Worm (Caenorhabditis elegans) whole organism, L1 larva: ENCODE data around the gene T26C5.3.

ENCODE experiments used
- C16A3.4 ChIP-seq: fragments of 150-350 bp; optimal IDR thresholded peaks from 2 replicates; lab custom pipeline; 2014; ENCODE audit warnings: missing biosample characterization, missing genetic modification characterization
- F16B12.6 ChIP-seq: fragments of 150-350 bp; optimal IDR thresholded peaks from 2 replicates; lab custom pipeline; 2014; ENCODE audit warnings: missing biosample characterization, missing genetic modification characterization
- Y116A8C.19 ChIP-seq: sonication (generic microtip); optimal IDR thresholded peaks from 2 replicates; lab custom pipeline; 2016; ENCODE audit warnings: missing compliant biosample characterization, missing genetic modification characterization, borderline replicate concordance
- ama-1 ChIP-seq: fragments of 150-350 bp; optimal IDR thresholded peaks from 2 replicates; lab custom pipeline; 2014
- ceh-63 ChIP-seq: fragments of 200-800 bp; sonication (Bioruptor generic); optimal IDR thresholded peaks from 2 replicates; lab custom pipeline; 2018; ENCODE audit warnings: mild to moderate bottlenecking, missing genetic modification characterization, missing compliant biosample characterization
- ceh-8 ChIP-seq: fragments of 200-800 bp; sonication (Bioruptor generic); optimal IDR thresholded peaks from 2 replicates; lab custom pipeline; 2018; ENCODE audit warnings: mild to moderate bottlenecking, missing genetic modification characterization, moderate library complexity, missing compliant biosample characterization
- ceh-88 ChIP-seq: fragments of 200-800 bp; sonication (Bioruptor generic); IDR thresholded peaks from 2 replicates; pipeline ENCODE4 v1.3.6; 2022; ENCODE audit warnings: missing genetic modification characterization, missing compliant biosample characterization
- ces-1 ChIP-seq: fragments of 150-350 bp; optimal IDR thresholded peaks from 2 replicates; lab custom pipeline; 2014; ENCODE audit warnings: missing biosample characterization, missing genetic modification reagents, missing genetic modification characterization
- dsc-1 ChIP-seq: sonication (generic microtip); optimal IDR thresholded peaks from 2 replicates; lab custom pipeline; 2016; ENCODE audit warnings: mild to moderate bottlenecking, missing genetic modification characterization, missing compliant biosample characterization
- elt-3 ChIP-seq, 6 experiments: fragments of 150-350 bp in 1 of 6; sonication (generic microtip); optimal IDR thresholded peaks; 2 replicates each; lab custom pipeline; 2017 to 2018; ENCODE audit warnings: missing biosample characterization in 6 of 6, missing genetic modification characterization in 6 of 6, inconsistent platforms in 1 of 6
- ets-5 ChIP-seq: fragments of 200-800 bp; sonication (Bioruptor generic); IDR thresholded peaks from 2 replicates; pipeline ENCODE4 v1.3.6; 2022; ENCODE audit warnings: missing genetic modification characterization, missing compliant biosample characterization
- irx-1 ChIP-seq: sonication (generic microtip); optimal IDR thresholded peaks from 2 replicates; lab custom pipeline; 2016; ENCODE audit warnings: missing genetic modification characterization, missing compliant biosample characterization
- isw-1 ChIP-seq: fragments of 200-800 bp; sonication (Bioruptor generic); IDR thresholded peaks from 2 replicates; pipeline ENCODE4 v1.3.6; 2022; ENCODE audit warnings: missing genetic modification characterization, missing compliant biosample characterization
- lin-13 ChIP-seq: fragments of 150-350 bp; optimal IDR thresholded peaks from 2 replicates; lab custom pipeline; 2014; ENCODE audit warnings: missing biosample characterization, missing genetic modification reagents, missing genetic modification characterization
- lin-14 ChIP-seq: fragments of 200-800 bp; sonication (Bioruptor generic); optimal IDR thresholded peaks from 2 replicates; lab custom pipeline; 2018; ENCODE audit warnings: mild to moderate bottlenecking, missing genetic modification characterization, moderate library complexity, missing compliant biosample characterization
- lin-15B ChIP-seq: fragments of 150-350 bp; sonication (generic microtip); optimal IDR thresholded peaks from 3 replicates; lab custom pipeline; 2014; ENCODE audit warnings: missing biosample characterization, missing genetic modification characterization
- lin-35 ChIP-seq, 2 experiments: fragments of 150-350 bp; optimal IDR thresholded peaks; 2 replicates each; lab custom pipeline; 2014; ENCODE audit warnings: missing biosample characterization in 2 of 2, missing genetic modification characterization in 2 of 2, missing genetic modification reagents in 2 of 2
- lin-39 ChIP-seq: fragments of 150-350 bp; optimal IDR thresholded peaks from 2 replicates; lab custom pipeline; 2014; ENCODE audit warnings: missing biosample characterization, missing genetic modification reagents, missing genetic modification characterization
- lsy-2 ChIP-seq, 2 experiments: fragments of 150-350 bp; optimal IDR thresholded peaks; 2 replicates each; lab custom pipeline; 2014; ENCODE audit warnings: missing biosample characterization in 2 of 2, missing genetic modification characterization in 2 of 2
- mep-1 ChIP-seq: fragments of 150-350 bp; optimal IDR thresholded peaks from 2 replicates; lab custom pipeline; 2014; ENCODE audit warnings: missing biosample characterization, missing genetic modification characterization
- nhr-20 ChIP-seq: sonication (generic microtip); optimal IDR thresholded peaks from 2 replicates; lab custom pipeline; 2016; ENCODE audit warnings: mild to moderate bottlenecking, missing genetic modification characterization, missing compliant biosample characterization
- nhr-237 ChIP-seq: fragments of 150-350 bp; optimal IDR thresholded peaks from 2 replicates; lab custom pipeline; 2014; ENCODE audit warnings: missing biosample characterization, missing genetic modification characterization
- nhr-28 ChIP-seq: fragments of 150-350 bp; optimal IDR thresholded peaks from 2 replicates; lab custom pipeline; 2014; ENCODE audit warnings: missing biosample characterization, missing genetic modification characterization
- nhr-71 ChIP-seq: sonication (generic microtip); optimal IDR thresholded peaks from 2 replicates; lab custom pipeline; 2016; ENCODE audit warnings: mild to moderate bottlenecking, missing genetic modification characterization, moderate library complexity, missing compliant biosample characterization
- nhr-77 ChIP-seq: fragments of 150-350 bp; optimal IDR thresholded peaks from 2 replicates; lab custom pipeline; 2014; ENCODE audit warnings: missing biosample characterization, missing genetic modification characterization
- nhr-85 ChIP-seq: sonication (generic microtip); peaks from one replicate; lab custom pipeline; 2016; ENCODE audit warnings: missing genetic modification characterization, inconsistent platforms, missing compliant biosample characterization
- nhr-90 ChIP-seq: sonication (generic microtip); optimal IDR thresholded peaks from 2 replicates; lab custom pipeline; 2016; ENCODE audit warnings: mild to moderate bottlenecking, missing genetic modification characterization, missing compliant biosample characterization; ENCODE audit not compliant: poor library complexity
- pax-3 ChIP-seq: fragments of 200-800 bp; sonication (Bioruptor generic); optimal IDR thresholded peaks from 2 replicates; lab custom pipeline; 2018; ENCODE audit warnings: mild to moderate bottlenecking, missing genetic modification characterization, moderate library complexity, missing compliant biosample characterization
- pqm-1 ChIP-seq: sonication (generic microtip); optimal IDR thresholded peaks from 3 replicates; lab custom pipeline; 2017; ENCODE audit warnings: missing biosample characterization, missing genetic modification characterization
- rnt-1 ChIP-seq: sonication (generic microtip); optimal IDR thresholded peaks from 2 replicates; lab custom pipeline; 2016; ENCODE audit warnings: mild to moderate bottlenecking, missing genetic modification characterization, moderate library complexity, missing compliant biosample characterization
- snu-23 ChIP-seq: sonication (generic microtip); optimal IDR thresholded peaks from 2 replicates; lab custom pipeline; 2016; ENCODE audit warnings: missing genetic modification characterization, missing compliant biosample characterization
- sox-4 ChIP-seq: sonication (generic microtip); optimal IDR thresholded peaks from 2 replicates; lab custom pipeline; 2016; ENCODE audit warnings: missing genetic modification characterization, missing compliant biosample characterization
- sup-37 ChIP-seq: fragments of 200-800 bp; sonication (Bioruptor generic); optimal IDR thresholded peaks from 2 replicates; lab custom pipeline; 2018; ENCODE audit warnings: mild to moderate bottlenecking, missing genetic modification characterization, missing compliant biosample characterization
- tlp-1 ChIP-seq: fragments of 150-350 bp; optimal IDR thresholded peaks from 2 replicates; lab custom pipeline; 2014; ENCODE audit warnings: missing biosample characterization, missing genetic modification characterization
- unc-130 ChIP-seq: fragments of 150-350 bp; optimal IDR thresholded peaks from 2 replicates; lab custom pipeline; 2017; ENCODE audit warnings: missing biosample characterization, missing genetic modification characterization, inconsistent platforms
- unc-86 ChIP-seq: sonication (generic microtip); optimal IDR thresholded peaks from 2 replicates; lab custom pipeline; 2016; ENCODE audit warnings: missing genetic modification characterization, missing compliant biosample characterization

Gene T26C5.3

DNA sequence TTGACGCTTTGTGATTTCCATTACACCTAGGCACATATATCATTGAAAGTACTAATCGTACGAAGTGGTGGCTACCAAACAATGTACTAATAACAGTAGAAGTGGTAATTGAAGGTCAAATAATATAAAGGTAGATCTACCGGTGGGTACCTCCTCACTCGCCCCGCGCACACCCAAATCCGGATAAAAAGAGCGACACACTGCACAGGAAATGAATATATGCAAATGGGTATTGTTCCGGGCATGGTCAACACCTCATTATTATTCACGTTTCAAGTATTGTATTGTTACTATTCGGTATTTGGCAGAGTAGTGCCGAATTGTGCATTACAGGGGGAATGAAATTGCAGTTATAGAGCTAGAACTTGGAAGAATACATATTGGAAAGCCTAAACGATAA lies 29.9 kb downstream of the T26C5.3 start:
- no peak for TF ChIP-seq rnt-1 (tag; lab: Kevin White, UChicago)
- no peak for TF ChIP-seq irx-1 (tag; lab: Kevin White, UChicago)
- TF ChIP-seq ceh-63 (GFP tag; lab: Kevin White, UChicago): no peak
- TF ChIP-seq lin-15B (tag; lab: Kevin White, UChicago): no peak
- no peak for TF ChIP-seq dsc-1
- no peak for TF ChIP-seq Y116A8C.19 (tag; lab: Kevin White, UChicago)
- no peak for TF ChIP-seq ceh-8 (GFP tag; lab: Kevin White, UChicago)
- no peak for TF ChIP-seq pqm-1 (tag; lab: Kevin White, UChicago)
- no peak for TF ChIP-seq lsy-2 (tag; optimal IDR thresholded peaks at IDR 0.05; lab: Kevin White, UChicago)
- TF ChIP-seq nhr-20 (tag; lab: Kevin White, UChicago): no peak

DNA sequence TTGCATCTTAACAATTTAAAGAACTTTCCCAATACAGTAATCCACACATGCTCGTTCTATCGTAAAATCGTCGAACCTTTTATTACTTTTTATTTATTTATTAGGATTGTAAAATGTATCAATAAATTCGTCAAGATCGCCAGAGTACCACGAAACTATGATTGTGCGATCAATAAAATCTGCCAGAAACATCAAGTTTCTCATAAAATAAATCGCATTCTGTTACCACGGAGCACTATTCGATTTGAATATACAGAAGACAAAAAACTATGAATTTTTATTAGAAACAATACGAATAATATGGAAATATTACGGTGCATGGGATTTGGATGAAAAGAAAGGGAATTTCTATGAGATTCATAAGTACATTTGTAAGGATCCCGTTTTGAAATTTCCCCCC lies 30.4 kb downstream of the T26C5.3 start, which contains the start of gene C01G6.2:
Gene C01G6.2, plus strand, starts transcription at position 301 of the 400 bp plus-strand sequence.
- TF ChIP-seq nhr-90 (tag; lab: Kevin White, UChicago): no peak
- TF ChIP-seq ets-5 (GFP tag; lab: Robert Waterston, UW): no peak
- TF ChIP-seq lin-14 (GFP tag; lab: Kevin White, UChicago): no peak
- no peak for TF ChIP-seq C16A3.4
- TF ChIP-seq sup-37 (GFP tag; lab: Kevin White, UChicago): no peak
- no peak for TF ChIP-seq irx-1 (tag; lab: Kevin White, UChicago)
- TF ChIP-seq ama-1 (lab: Kevin White, UChicago): no peak
- no peak for TF ChIP-seq elt-3 (tag; optimal IDR thresholded peaks at IDR 0.05; lab: Kevin White, UChicago)
- no peak for TF ChIP-seq nhr-237 (tag; lab: Kevin White, UChicago)
- no peak for TF ChIP-seq snu-23 (GFP tag; lab: Kevin White, UChicago)
- TF ChIP-seq lin-35 (GFP tag; optimal IDR thresholded peaks at IDR 0.05; lab: Kevin White, UChicago): no peak
- TF ChIP-seq nhr-77 (tag; lab: Kevin White, UChicago): no peak
- TF ChIP-seq ces-1 (GFP tag; lab: Kevin White, UChicago): no peak
- TF ChIP-seq lsy-2 (tag; optimal IDR thresholded peaks at IDR 0.05; lab: Kevin White, UChicago): no peak
- TF ChIP-seq pax-3: no peak
- TF ChIP-seq nhr-71: no peak
- no peak for TF ChIP-seq ceh-88 (GFP tag; lab: Robert Waterston, UW)
- TF ChIP-seq lin-15B (tag; lab: Kevin White, UChicago): no peak
- no peak for TF ChIP-seq rnt-1 (tag; lab: Kevin White, UChicago)
- no peak for TF ChIP-seq unc-130 (tag; lab: Kevin White, UChicago)

DNA sequence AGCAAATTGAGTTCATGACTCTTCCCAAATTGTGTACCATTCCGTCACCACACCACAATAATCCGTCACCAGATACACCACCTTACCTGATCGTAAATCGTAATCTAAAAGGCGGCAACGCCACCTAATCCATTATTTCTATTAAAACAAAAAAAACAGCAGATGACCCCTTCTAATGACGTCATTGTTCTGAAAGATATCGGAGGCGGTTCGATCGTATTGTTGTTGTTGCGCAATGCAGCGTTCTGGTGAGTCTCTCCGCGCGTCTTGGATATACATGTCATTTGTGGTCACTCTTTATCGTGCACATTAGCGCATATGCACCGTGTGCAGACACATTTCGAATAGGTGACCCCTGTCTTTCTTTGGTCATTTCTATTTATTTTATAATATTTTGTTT lies 32.6 kb downstream of the T26C5.3 start:
- TF ChIP-seq F16B12.6 (tag; lab: Kevin White, UChicago) (no peak), Y116A8C.19 (tag; lab: Kevin White, UChicago) (no peak), tlp-1 (no peak), mep-1 (tag; lab: Kevin White, UChicago) (no peak), nhr-85 (tag; lab: Kevin White, UChicago) (no peak), unc-86 (tag; lab: Kevin White, UChicago) (no peak), sox-4 (no peak), isw-1 (no peak), nhr-28 (no peak)

DNA sequence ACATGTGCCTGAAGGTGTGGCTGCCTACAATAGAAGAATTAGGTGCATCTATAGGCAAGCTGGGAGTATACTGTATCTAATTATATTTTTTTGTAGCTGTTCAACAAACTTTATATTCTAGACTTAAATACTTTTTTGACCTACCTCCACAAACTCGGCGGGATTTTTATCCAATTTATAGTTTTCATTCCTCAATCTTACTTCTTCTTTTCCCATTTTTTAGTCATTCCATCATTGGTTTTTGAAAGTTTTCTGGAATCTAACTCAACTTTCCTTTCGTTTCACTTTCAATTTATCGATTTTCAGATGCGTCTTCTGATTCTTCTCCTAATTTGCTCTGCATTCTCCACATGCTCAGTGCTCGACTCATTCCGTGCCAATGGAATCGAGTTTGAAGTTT lies 33.2 kb downstream of the T26C5.3 start, which contains the start of gene C01G6.3:
Gene C01G6.3, plus strand, starts transcription at position 301 of the 400 bp plus-strand sequence.
- TF ChIP-seq sup-37 (GFP tag; lab: Kevin White, UChicago) (no peak), pqm-1 (tag; lab: Kevin White, UChicago) (no peak), ama-1 (lab: Kevin White, UChicago) (no peak), lin-13 (no peak), lin-39 (tag; lab: Kevin White, UChicago) (no peak), lin-14 (GFP tag; lab: Kevin White, UChicago) (no peak), irx-1 (tag; lab: Kevin White, UChicago) (no peak), nhr-28 (no peak)
- TF ChIP-seq, all 84 proteins: peak for 0
